Worm (Caenorhabditis elegans): ENCODE data around the gene gad-2.

gad-2 gene

ce11 chrX:7378608-7379007, 14.7 kb upstream of the gad-2 start (continued):
- TF ChIP-seq madf-3 (GFP tag; IDR thresholded peaks at IDR 0.05) (0 out of 2 replicates have a peak, but pooled peaks have one; percentile 44), F33H1.4 (GFP tag; IDR thresholded peaks at IDR 0.05) (no peak), F57C9.4 (tag; optimal IDR thresholded peaks at IDR 0.05) (no peak), madf-8 (GFP tag; conservative IDR thresholded peaks at IDR 0.05) (no peak), B0019.2 (GFP tag; conservative IDR thresholded peaks at IDR 0.05) (no peak), F22D6.2 (tag; optimal IDR thresholded peaks at IDR 0.05) (no peak), Y67H2A.10 (GFP tag; conservative IDR thresholded peaks at IDR 0.05) (no peak), ztf-25 (GFP tag; IDR thresholded peaks at IDR 0.05) (no peak), ama-1 (optimal IDR thresholded peaks at IDR 0.05) (no peak), ama-1 (GFP tag; optimal IDR thresholded peaks at IDR 0.05) (peak in 1 of 2 experiments; percentile 47), snpc-1.1 (tag; optimal IDR thresholded peaks at IDR 0.05; ENCODE audit: insufficient read depth) (no peak), D2030.7 (GFP tag; IDR thresholded peaks at IDR 0.05) (no peak), tlf-1 (GFP tag; optimal IDR thresholded peaks at IDR 0.05) (no peak), B0261.1 (tag; optimal IDR thresholded peaks at IDR 0.05) (peak; percentile 72), lsy-27 (tag; optimal IDR thresholded peaks at IDR 0.05; ENCODE audit: borderline replicate concordance, insufficient read depth) (no peak), T26A5.8 (tag; optimal IDR thresholded peaks at IDR 0.05) (no peak), let-526 (GFP tag; IDR thresholded peaks at IDR 0.05) (no peak), Y56A3A.18 (GFP tag; IDR thresholded peaks at IDR 0.05) (no peak), fkh-3 (tag; optimal IDR thresholded peaks at IDR 0.05) (no peak), lin-35 (GFP tag; optimal IDR thresholded peaks at IDR 0.05) (no peak), unc-62 (GFP tag; optimal IDR thresholded peaks at IDR 0.05) (no peak), snpc-3.4 (tag; optimal IDR thresholded peaks at IDR 0.05) (peak; percentile 31), tbx-9 (tag; optimal IDR thresholded peaks at IDR 0.05; ENCODE audit: borderline replicate concordance) (no peak), dox-1 (GFP tag; IDR thresholded peaks at IDR 0.05) (no peak), K11D2.4 (GFP tag; IDR thresholded peaks at IDR 0.05) (no peak), cebp-2 (GFP tag; IDR thresholded peaks at IDR 0.05) (no peak), C06A6.2 (GFP tag; conservative IDR thresholded peaks at IDR 0.05) (no peak), ekl-4 (GFP tag; IDR thresholded peaks at IDR 0.05) (peak; percentile 54; the same call in 1 of the 2 replicates), ztf-26 (tag; optimal IDR thresholded peaks at IDR 0.05) (no peak), atf-7 (tag; optimal IDR thresholded peaks at IDR 0.05) (peak; percentile 8), hmg-1.2 (GFP tag; IDR thresholded peaks at IDR 0.05) (no peak), ceh-27 (GFP tag; optimal IDR thresholded peaks at IDR 0.05) (no peak), somi-1 (GFP tag; optimal IDR thresholded peaks at IDR 0.05) (no peak), pha-4 (tag; optimal IDR thresholded peaks at IDR 0.05) (no peak), mcd-1 (GFP tag; IDR thresholded peaks at IDR 0.05) (no peak), mxl-1 (tag; optimal IDR thresholded peaks at IDR 0.05) (peak; percentile 17), gei-17 (GFP tag; optimal IDR thresholded peaks at IDR 0.05) (no peak), zim-3 (tag; optimal IDR thresholded peaks at IDR 0.05) (no peak), bed-2 (GFP tag; IDR thresholded peaks at IDR 0.05) (no peak), akir-1 (GFP tag; optimal IDR thresholded peaks at IDR 0.05) (no peak), nfya-1 (tag; optimal IDR thresholded peaks at IDR 0.05; ENCODE audit: borderline replicate concordance, insufficient read depth) (no peak), ztf-22 (GFP tag; optimal IDR thresholded peaks at IDR 0.05) (no peak), zfh-2 (GFP tag; conservative IDR thresholded peaks at IDR 0.05) (no peak), lin-54 (GFP tag; optimal IDR thresholded peaks at IDR 0.05) (no peak), ceh-79 (tag; optimal IDR thresholded peaks at IDR 0.05) (no peak), unc-130 (GFP tag; optimal IDR thresholded peaks at IDR 0.05) (no peak), F55B11.4 (tag; optimal IDR thresholded peaks at IDR 0.05; ENCODE audit: borderline replicate concordance, insufficient read depth) (no peak), snpc-1.3 (tag; optimal IDR thresholded peaks at IDR 0.05; ENCODE audit: insufficient read depth) (peak; percentile 70), nfya-2 (GFP tag; IDR thresholded peaks at IDR 0.05) (no peak)

Data from whole organism, young adult.